Fruit fly (Drosophila melanogaster) whole organism, embryonic: ENCODE data around the gene CG14971.

Experiments
- CG14050 ChIP-seq: fragments of 200-800 bp; sonication (Bioruptor generic); IDR thresholded peaks from 3 replicates; pipeline ENCODE4 v1.3.6; 2022; ENCODE audit warnings: missing biosample characterization, missing genetic modification characterization
- CG30020 ChIP-seq: fragments of 200-800 bp; optimal IDR thresholded peaks from 2 replicates; lab custom pipeline; 2019; ENCODE audit warnings: missing biosample characterization, mild to moderate bottlenecking, missing genetic modification characterization, moderate library complexity
- CG3726 ChIP-seq: fragments of 200-800 bp; sonication (Bioruptor generic); IDR thresholded peaks from 3 replicates; pipeline ENCODE4, ENCODE4 v1.3.6; 2022; ENCODE audit warnings: missing biosample characterization, missing genetic modification characterization
- CG5180 ChIP-seq: fragments of 200-800 bp; sonication (Bioruptor generic); optimal IDR thresholded peaks from 3 replicates; lab custom pipeline; 2017; ENCODE audit warnings: missing biosample characterization, missing genetic modification characterization, mild to moderate bottlenecking, moderate library complexity, missing genetic modification reagents
- HLH54F ChIP-seq: fragments of 200-800 bp; sonication (Bioruptor generic); optimal IDR thresholded peaks from 3 replicates; lab custom pipeline; 2016; ENCODE audit warnings: missing biosample characterization, missing genetic modification characterization
- Sox102F ChIP-seq: fragments of 200-800 bp; sonication (Bioruptor generic); optimal IDR thresholded peaks from 2 replicates; lab custom pipeline; 2018; ENCODE audit warnings: missing biosample characterization, mild to moderate bottlenecking, missing genetic modification characterization, moderate library complexity
- ci ChIP-seq: fragments of 200-800 bp; sonication (Bioruptor generic); IDR thresholded peaks from 3 replicates; pipeline ENCODE4 v1.3.6; 2022; ENCODE audit warnings: missing biosample characterization, missing genetic modification characterization
- nom ChIP-seq: fragments of 200-800 bp; sonication (Bioruptor generic); optimal IDR thresholded peaks from 2 replicates; lab custom pipeline; 2017; ENCODE audit warnings: missing biosample characterization, missing genetic modification characterization, mild to moderate bottlenecking, moderate library complexity, missing genetic modification reagents
- pho ChIP-seq: fragments of 200-800 bp; sonication (Bioruptor generic); optimal IDR thresholded peaks from 2 replicates; lab custom pipeline; 2016; ENCODE audit warnings: missing biosample characterization, missing genetic modification characterization
- repo ChIP-seq: fragments of 200-800 bp; sonication (Bioruptor generic); optimal IDR thresholded peaks from 2 replicates; lab custom pipeline; 2016; ENCODE audit warnings: missing biosample characterization, missing genetic modification characterization
- run ChIP-seq: fragments of 200-800 bp; sonication (Bioruptor generic); optimal IDR thresholded peaks from 3 replicates; lab custom pipeline; 2018; ENCODE audit warnings: missing biosample characterization, mild to moderate bottlenecking, missing genetic modification characterization
- sqz ChIP-seq: fragments of 200-800 bp; sonication (Bioruptor generic); optimal IDR thresholded peaks from 3 replicates; lab custom pipeline; 2018; ENCODE audit warnings: missing biosample characterization, mild to moderate bottlenecking, missing genetic modification characterization
- ssp ChIP-seq: fragments of 200-800 bp; sonication (Bioruptor generic); IDR thresholded peaks from 2 replicates; pipeline ENCODE4 v1.3.6; 2022; ENCODE audit warnings: missing biosample characterization, missing genetic modification characterization

dm6 chr3L:3517894-3518293, 46.8 kb upstream of the CG14971 start:
- peak; percentile 89 for TF ChIP-seq CG3726 (GFP tag; lab: Robert Waterston, UW)
- peak; percentile 45 for TF ChIP-seq CG30020 (tag; lab: Kevin White, UChicago)
- peak; percentile 67 for TF ChIP-seq run (tag; lab: Kevin White, UChicago)
- TF ChIP-seq nom: peak; percentile 16
- TF ChIP-seq ssp: peak; percentile 83
- peak; percentile 88 for TF ChIP-seq repo (GFP tag; lab: Kevin White, UChicago)
- TF ChIP-seq CG5180 (GFP tag; lab: Kevin White, UChicago): peak; percentile 75
- TF ChIP-seq HLH54F: peak; percentile 88
- peak; percentile 87 for TF ChIP-seq pho
- TF ChIP-seq Sox102F (GFP tag; lab: Kevin White, UChicago): peak; percentile 91
- peak; percentile 30 for TF ChIP-seq sqz
- peak; percentile 98 for TF ChIP-seq ci (GFP tag; lab: Robert Waterston, UW)
- peak; percentile 96 for TF ChIP-seq CG14050 (GFP tag; lab: Robert Waterston, UW)
